Worm (Caenorhabditis elegans) whole organism, L1 larva: ENCODE measurements around the gene K11H3.2.

Experiments
- C04F5.9 ChIP-seq: sonication (generic microtip); optimal IDR thresholded peaks from 2 replicates; lab custom pipeline; 2016; ENCODE audit warnings: missing genetic modification characterization, missing compliant biosample characterization
- C16A3.4 ChIP-seq: fragments of 150-350 bp; optimal IDR thresholded peaks from 2 replicates; lab custom pipeline; 2014; ENCODE audit warnings: missing biosample characterization, missing genetic modification characterization
- F16B12.6 ChIP-seq: fragments of 150-350 bp; optimal IDR thresholded peaks from 2 replicates; lab custom pipeline; 2014; ENCODE audit warnings: missing biosample characterization, missing genetic modification characterization
- Y116A8C.19 ChIP-seq: sonication (generic microtip); optimal IDR thresholded peaks from 2 replicates; lab custom pipeline; 2016; ENCODE audit warnings: missing compliant biosample characterization, missing genetic modification characterization, borderline replicate concordance
- alr-1 ChIP-seq: fragments of 200-800 bp; sonication (Bioruptor generic); optimal IDR thresholded peaks from 2 replicates; lab custom pipeline; 2018; ENCODE audit warnings: borderline replicate concordance, mild to moderate bottlenecking, missing genetic modification characterization, missing compliant biosample characterization
- blmp-1 ChIP-seq: fragments of 150-350 bp; optimal IDR thresholded peaks from 2 replicates; lab custom pipeline; 2014; ENCODE audit warnings: missing biosample characterization, missing genetic modification characterization
- ceh-63 ChIP-seq: fragments of 200-800 bp; sonication (Bioruptor generic); optimal IDR thresholded peaks from 2 replicates; lab custom pipeline; 2018; ENCODE audit warnings: mild to moderate bottlenecking, missing genetic modification characterization, missing compliant biosample characterization
- ceh-90 ChIP-seq: sonication (generic microtip); optimal IDR thresholded peaks from 2 replicates; lab custom pipeline; 2016; ENCODE audit warnings: missing genetic modification characterization, missing compliant biosample characterization
- ces-1 ChIP-seq: fragments of 150-350 bp; optimal IDR thresholded peaks from 2 replicates; lab custom pipeline; 2014; ENCODE audit warnings: missing biosample characterization, missing genetic modification reagents, missing genetic modification characterization
- dsc-1 ChIP-seq: sonication (generic microtip); optimal IDR thresholded peaks from 2 replicates; lab custom pipeline; 2016; ENCODE audit warnings: mild to moderate bottlenecking, missing genetic modification characterization, missing compliant biosample characterization
- efl-3 ChIP-seq: fragments of 200-800 bp; sonication (Bioruptor generic); optimal IDR thresholded peaks from 2 replicates; lab custom pipeline; 2018; ENCODE audit warnings: mild to moderate bottlenecking, missing genetic modification characterization, missing compliant biosample characterization
- egl-13 ChIP-seq: sonication (generic microtip); optimal IDR thresholded peaks from 2 replicates; lab custom pipeline; 2016; ENCODE audit warnings: missing genotype, missing genetic modification reagents, missing genetic modification characterization, missing compliant biosample characterization
- egl-27 ChIP-seq, 2 experiments: fragments of 150-350 bp in 1 of 2; sonication (generic microtip); optimal IDR thresholded peaks; 3 replicates each; lab custom pipeline; 2017 to 2018; ENCODE audit warnings: missing biosample characterization in 2 of 2, missing genetic modification characterization in 2 of 2, missing genetic modification reagents in 2 of 2
- elt-2 ChIP-seq: sonication (generic microtip); optimal IDR thresholded peaks from 2 replicates; lab custom pipeline; 2016; ENCODE audit warnings: missing genetic modification characterization, mild to moderate bottlenecking, inconsistent platforms, missing compliant biosample characterization, missing genetic modification reagents
- elt-3 ChIP-seq, 6 experiments: fragments of 150-350 bp in 1 of 6; sonication (generic microtip); optimal IDR thresholded peaks; 2 replicates each; lab custom pipeline; 2017 to 2018; ENCODE audit warnings: missing biosample characterization in 6 of 6, missing genetic modification characterization in 6 of 6, inconsistent platforms in 1 of 6
- fkh-10 ChIP-seq: sonication (generic microtip); optimal IDR thresholded peaks from 2 replicates; lab custom pipeline; 2017; ENCODE audit warnings: missing biosample characterization, missing genetic modification reagents, missing genetic modification characterization
- fkh-4 ChIP-seq: sonication (generic microtip); optimal IDR thresholded peaks from 2 replicates; lab custom pipeline; 2016; ENCODE audit warnings: missing compliant biosample characterization, missing genetic modification characterization, borderline replicate concordance
- fos-1 ChIP-seq: fragments of 150-350 bp; optimal IDR thresholded peaks from 2 replicates; lab custom pipeline; 2014; ENCODE audit warnings: missing biosample characterization, missing genetic modification characterization
- grh-1 ChIP-seq: fragments of 200-800 bp; sonication (Bioruptor generic); IDR thresholded peaks from 2 replicates; pipeline ENCODE4 v1.3.6; 2022; ENCODE audit warnings: missing genetic modification reagents, missing genetic modification characterization, missing compliant biosample characterization
- hlh-17 ChIP-seq: fragments of 200-800 bp; sonication (Bioruptor generic); optimal IDR thresholded peaks from 2 replicates; lab custom pipeline; 2018; ENCODE audit warnings: missing genetic modification characterization, mild to moderate bottlenecking, missing compliant biosample characterization, moderate library complexity, borderline replicate concordance
- hlh-4 ChIP-seq: sonication (generic microtip); optimal IDR thresholded peaks from 2 replicates; lab custom pipeline; 2016; ENCODE audit warnings: mild to moderate bottlenecking, missing genetic modification characterization, missing compliant biosample characterization
- jun-1 ChIP-seq: fragments of 150-350 bp; optimal IDR thresholded peaks from 2 replicates; lab custom pipeline; 2014; ENCODE audit warnings: missing biosample characterization, missing genetic modification reagents, missing genetic modification characterization
- lin-13 ChIP-seq: fragments of 150-350 bp; optimal IDR thresholded peaks from 2 replicates; lab custom pipeline; 2014; ENCODE audit warnings: missing biosample characterization, missing genetic modification reagents, missing genetic modification characterization
- lin-14 ChIP-seq: fragments of 200-800 bp; sonication (Bioruptor generic); optimal IDR thresholded peaks from 2 replicates; lab custom pipeline; 2018; ENCODE audit warnings: mild to moderate bottlenecking, missing genetic modification characterization, moderate library complexity, missing compliant biosample characterization
- lin-15B ChIP-seq: fragments of 150-350 bp; sonication (generic microtip); optimal IDR thresholded peaks from 3 replicates; lab custom pipeline; 2014; ENCODE audit warnings: missing biosample characterization, missing genetic modification characterization
- lin-35 ChIP-seq, 2 experiments: fragments of 150-350 bp; optimal IDR thresholded peaks; 2 replicates each; lab custom pipeline; 2014; ENCODE audit warnings: missing biosample characterization in 2 of 2, missing genetic modification characterization in 2 of 2, missing genetic modification reagents in 2 of 2
- lsy-2 ChIP-seq, 2 experiments: fragments of 150-350 bp; optimal IDR thresholded peaks; 2 replicates each; lab custom pipeline; 2014; ENCODE audit warnings: missing biosample characterization in 2 of 2, missing genetic modification characterization in 2 of 2
- mdl-1 ChIP-seq, 2 experiments: fragments of 150-350 bp; optimal IDR thresholded peaks; 2 replicates each; lab custom pipeline; 2014 to 2017; ENCODE audit warnings: missing biosample characterization in 2 of 2, missing genetic modification characterization in 2 of 2, inconsistent platforms in 1 of 2
- mep-1 ChIP-seq: fragments of 150-350 bp; optimal IDR thresholded peaks from 2 replicates; lab custom pipeline; 2014; ENCODE audit warnings: missing biosample characterization, missing genetic modification characterization
- nhr-12 ChIP-seq: sonication (generic microtip); optimal IDR thresholded peaks from 2 replicates; lab custom pipeline; 2017; ENCODE audit warnings: missing biosample characterization, missing genetic modification characterization
- nhr-19 ChIP-seq: fragments of 200-800 bp; sonication (Bioruptor generic); conservative IDR thresholded peaks from 2 replicates; pipeline ENCODE4 v1.3.6; 2022; ENCODE audit warnings: missing genetic modification characterization, missing compliant biosample characterization
- nhr-20 ChIP-seq: sonication (generic microtip); optimal IDR thresholded peaks from 2 replicates; lab custom pipeline; 2016; ENCODE audit warnings: mild to moderate bottlenecking, missing genetic modification characterization, missing compliant biosample characterization
- nhr-237 ChIP-seq: fragments of 150-350 bp; optimal IDR thresholded peaks from 2 replicates; lab custom pipeline; 2014; ENCODE audit warnings: missing biosample characterization, missing genetic modification characterization
- nhr-90 ChIP-seq: sonication (generic microtip); optimal IDR thresholded peaks from 2 replicates; lab custom pipeline; 2016; ENCODE audit warnings: mild to moderate bottlenecking, missing genetic modification characterization, missing compliant biosample characterization; ENCODE audit not compliant: poor library complexity
- pax-3 ChIP-seq: fragments of 200-800 bp; sonication (Bioruptor generic); optimal IDR thresholded peaks from 2 replicates; lab custom pipeline; 2018; ENCODE audit warnings: mild to moderate bottlenecking, missing genetic modification characterization, moderate library complexity, missing compliant biosample characterization
- snpc-4 ChIP-seq: fragments of 150-350 bp; optimal IDR thresholded peaks from 2 replicates; lab custom pipeline; 2014; ENCODE audit warnings: missing biosample characterization, missing genetic modification characterization
- snu-23 ChIP-seq: sonication (generic microtip); optimal IDR thresholded peaks from 2 replicates; lab custom pipeline; 2016; ENCODE audit warnings: missing genetic modification characterization, missing compliant biosample characterization
- sox-4 ChIP-seq: sonication (generic microtip); optimal IDR thresholded peaks from 2 replicates; lab custom pipeline; 2016; ENCODE audit warnings: missing genetic modification characterization, missing compliant biosample characterization
- sptf-1 ChIP-seq: fragments of 150-350 bp; optimal IDR thresholded peaks from 2 replicates; lab custom pipeline; 2014; ENCODE audit warnings: missing biosample characterization, missing genetic modification characterization
- sup-37 ChIP-seq: fragments of 200-800 bp; sonication (Bioruptor generic); optimal IDR thresholded peaks from 2 replicates; lab custom pipeline; 2018; ENCODE audit warnings: mild to moderate bottlenecking, missing genetic modification characterization, missing compliant biosample characterization
- swsn-7 ChIP-seq: sonication (generic microtip); optimal IDR thresholded peaks from 2 replicates; lab custom pipeline; 2016; ENCODE audit warnings: missing genetic modification characterization, missing compliant biosample characterization
- unc-130 ChIP-seq: fragments of 150-350 bp; optimal IDR thresholded peaks from 2 replicates; lab custom pipeline; 2017; ENCODE audit warnings: missing biosample characterization, missing genetic modification characterization, inconsistent platforms
- unc-30 ChIP-seq: sonication (generic microtip); optimal IDR thresholded peaks from 2 replicates; lab custom pipeline; 2017; ENCODE audit warnings: missing biosample characterization, missing genetic modification characterization
- unc-62 ChIP-seq: fragments of 150-350 bp; optimal IDR thresholded peaks from 2 replicates; lab custom pipeline; 2014; ENCODE audit warnings: missing biosample characterization, missing genetic modification reagents, missing genetic modification characterization
- unc-98 ChIP-seq: fragments of 200-800 bp; sonication (Bioruptor generic); IDR thresholded peaks from 2 replicates; pipeline ENCODE4 v1.3.6; 2022; ENCODE audit warnings: missing genetic modification characterization, missing compliant biosample characterization
- xbp-1 ChIP-seq: sonication (generic microtip); optimal IDR thresholded peaks from 2 replicates; lab custom pipeline; 2016; ENCODE audit warnings: missing genetic modification characterization, missing compliant biosample characterization
- ztf-4 ChIP-seq: fragments of 150-350 bp; optimal IDR thresholded peaks from 2 replicates; lab custom pipeline; 2014; ENCODE audit warnings: missing biosample characterization, missing genetic modification characterization

Gene K11H3.2

DNA sequence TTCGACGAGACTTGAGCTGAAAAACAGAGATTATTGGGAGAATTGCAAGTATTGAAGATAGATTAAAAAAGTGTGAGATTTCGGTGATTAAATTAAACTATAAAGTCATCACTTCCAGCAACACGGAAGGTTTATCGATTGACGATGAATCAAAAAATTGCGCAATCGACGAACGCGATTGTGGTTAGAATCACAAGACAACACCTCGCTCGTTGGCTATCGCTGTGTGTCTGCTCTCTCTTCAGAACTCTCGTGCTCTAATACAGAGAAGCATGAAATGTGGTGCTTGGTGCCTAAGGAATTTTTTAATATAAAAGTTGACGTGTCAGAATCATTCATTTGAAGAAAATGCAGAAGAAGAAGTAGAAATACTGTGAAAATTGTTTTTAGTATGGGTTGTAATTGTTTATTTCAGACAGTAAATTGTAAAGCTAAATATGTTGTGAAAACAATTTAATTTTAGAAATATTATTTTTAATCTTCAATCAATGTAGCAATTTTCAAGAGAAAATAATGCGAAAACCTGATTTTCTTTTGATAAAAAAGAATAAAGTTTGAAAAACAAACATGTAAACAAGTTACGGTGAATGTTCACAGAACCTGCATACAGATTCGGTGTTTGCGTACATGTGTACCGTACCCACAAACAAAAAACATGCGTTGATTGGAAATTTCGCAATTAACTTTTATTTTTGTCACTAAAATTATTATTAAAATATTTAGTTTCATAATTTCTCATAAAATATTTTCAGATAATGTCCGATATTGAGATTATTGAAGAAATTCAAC lies 18.8 kb upstream of the K11H3.2 start, which contains the start of the genes ZK632.10 and ZK632.11 (continued):
- TF ChIP-seq elt-2 (tag; lab: Kevin White, UChicago) (no peak), F16B12.6 (tag; lab: Kevin White, UChicago) (peak; percentile 87), mdl-1 (tag; optimal IDR thresholded peaks at IDR 0.05; lab: Kevin White, UChicago) (peak in 1 of 2 experiments; percentile 47), hlh-17 (GFP tag; lab: Kevin White, UChicago) (no peak), Y116A8C.19 (tag; lab: Kevin White, UChicago) (no peak), unc-130 (peak; percentile 42), nhr-12 (tag; lab: Kevin White, UChicago) (no peak), nhr-20 (tag; lab: Kevin White, UChicago) (no peak), ceh-90 (no peak), unc-30 (tag; lab: Kevin White, UChicago) (no peak), sup-37 (no peak), sox-4 (tag; lab: Kevin White, UChicago) (no peak), unc-62 (GFP tag; lab: Kevin White, UChicago) (no peak), lsy-2 (tag; optimal IDR thresholded peaks at IDR 0.05; lab: Kevin White, UChicago) (peak; percentile 97 to 99), ztf-4 (tag; lab: Kevin White, UChicago) (no peak), snu-23 (GFP tag; lab: Kevin White, UChicago) (peak; percentile 46), mep-1 (tag; lab: Kevin White, UChicago) (peak; percentile 81), blmp-1 (tag; lab: Kevin White, UChicago) (peak; percentile 70), snpc-4 (no peak), fos-1 (tag; lab: Kevin White, UChicago) (no peak), unc-98 (GFP tag; lab: Robert Waterston, UW) (no peak), fkh-10 (no peak), lin-13 (GFP tag; lab: Kevin White, UChicago) (peak; percentile 47), ceh-63 (GFP tag; lab: Kevin White, UChicago) (no peak), xbp-1 (tag; lab: Kevin White, UChicago) (no peak), grh-1 (GFP tag; lab: Robert Waterston, UW) (no peak), ces-1 (GFP tag; lab: Kevin White, UChicago) (no peak), fkh-4 (tag; lab: Kevin White, UChicago) (no peak), nhr-237 (tag; lab: Kevin White, UChicago) (no peak), efl-3 (GFP tag; lab: Kevin White, UChicago) (no peak), lin-14 (GFP tag; lab: Kevin White, UChicago) (peak; percentile 46), C04F5.9 (peak; percentile 3), egl-27 (tag; optimal IDR thresholded peaks at IDR 0.05; lab: Kevin White, UChicago) (no peak), nhr-19 (GFP tag; lab: Robert Waterston, UW) (peak; percentile 23; the same call in 1 of the 2 replicates), hlh-4 (tag; lab: Kevin White, UChicago) (no peak), C16A3.4 (tag; lab: Kevin White, UChicago) (peak; percentile 55), alr-1 (no peak), pax-3 (tag; lab: Kevin White, UChicago) (no peak), nhr-90 (tag; lab: Kevin White, UChicago) (no peak)

ce11 chrIII:9830502-9830901 lies 15.7 kb upstream of the K11H3.2 start, which contains the start of gene ZK632.12:
Gene ZK632.12, plus strand, starts transcription at chrIII:9830802.
- TF ChIP-seq jun-1 (tag; lab: Kevin White, UChicago) = no peak
- no peak for TF ChIP-seq sptf-1
- no peak for TF ChIP-seq lin-15B (tag; lab: Kevin White, UChicago)
- no peak for TF ChIP-seq sup-37
- TF ChIP-seq lin-35 (GFP tag; optimal IDR thresholded peaks at IDR 0.05; lab: Kevin White, UChicago) = no peak
- TF ChIP-seq elt-3 (tag; optimal IDR thresholded peaks at IDR 0.05; lab: Kevin White, UChicago) = no peak
- no peak for TF ChIP-seq swsn-7
- no peak for TF ChIP-seq egl-13
- no peak for TF ChIP-seq C04F5.9
- no peak for TF ChIP-seq dsc-1 (tag; lab: Kevin White, UChicago)
